Fruit fly (Drosophila melanogaster) whole organism, embryonic: ENCODE results near the gene wda.

Source experiments
- B-H2 ChIP-seq: fragments of 200-800 bp; sonication (Bioruptor generic); optimal IDR thresholded peaks from 2 replicates; lab custom pipeline; 2018; ENCODE audit warnings: missing biosample characterization, mild to moderate bottlenecking, missing genetic modification characterization
- BEAF-32 ChIP-seq: fragments of 200-800 bp; sonication (Bioruptor generic); optimal IDR thresholded peaks from 3 replicates; lab custom pipeline; 2017; ENCODE audit warnings: missing biosample characterization, missing genetic modification characterization, mild to moderate bottlenecking, moderate library complexity, missing genetic modification reagents
- BtbVII ChIP-seq: fragments of 200-800 bp; sonication (Bioruptor generic); optimal IDR thresholded peaks from 3 replicates; lab custom pipeline; 2017; ENCODE audit warnings: missing biosample characterization, mild to moderate bottlenecking, missing genetic modification characterization
- CG10147 ChIP-seq: fragments of 200-800 bp; sonication (Bioruptor generic); optimal IDR thresholded peaks from 2 replicates; lab custom pipeline; 2019; ENCODE audit warnings: missing biosample characterization, mild to moderate bottlenecking, missing genetic modification characterization, moderate library complexity
- CG12744 ChIP-seq: fragments of 200-800 bp; sonication (Bioruptor generic); optimal IDR thresholded peaks from 2 replicates; lab custom pipeline; 2016; ENCODE audit warnings: missing biosample characterization, missing genetic modification characterization
- CG13624 ChIP-seq: fragments of 200-800 bp; sonication (Bioruptor generic); optimal IDR thresholded peaks from 2 replicates; lab custom pipeline; 2016; ENCODE audit warnings: missing biosample characterization, missing genetic modification characterization
- CG14667 ChIP-seq: fragments of 200-800 bp; sonication (Bioruptor generic); IDR thresholded peaks from 2 replicates; pipeline ENCODE4 v1.3.6; 2022; ENCODE audit warnings: missing biosample characterization, missing genetic modification characterization
- CG15011 ChIP-seq: fragments of 200-800 bp; sonication (Bioruptor generic); optimal IDR thresholded peaks from 3 replicates; lab custom pipeline; 2018; ENCODE audit warnings: missing biosample characterization, mild to moderate bottlenecking, missing genetic modification characterization
- CG18262 ChIP-seq: fragments of 200-800 bp; optimal IDR thresholded peaks from 3 replicates; lab custom pipeline; 2019; ENCODE audit warnings: missing biosample characterization, mild to moderate bottlenecking, missing genetic modification characterization, moderate library complexity
- CG18599 ChIP-seq: fragments of 200-800 bp; sonication (Bioruptor generic); optimal IDR thresholded peaks from 3 replicates; lab custom pipeline; 2017; ENCODE audit warnings: missing biosample characterization, missing genetic modification characterization, mild to moderate bottlenecking, moderate library complexity, missing genetic modification reagents
- CG18619 ChIP-seq: fragments of 200-800 bp; sonication (Bioruptor generic); optimal IDR thresholded peaks from 3 replicates; lab custom pipeline; 2017; ENCODE audit warnings: missing biosample characterization, mild to moderate bottlenecking, missing genetic modification characterization
- CG2875 ChIP-seq: fragments of 200-800 bp; sonication (Bioruptor generic); optimal IDR thresholded peaks from 2 replicates; lab custom pipeline; 2017; ENCODE audit warnings: missing biosample characterization, mild to moderate bottlenecking, missing genetic modification characterization, missing genetic modification reagents
- CG3281 ChIP-seq: fragments of 200-800 bp; sonication (Bioruptor generic); optimal IDR thresholded peaks from 3 replicates; lab custom pipeline; 2017; ENCODE audit warnings: missing biosample characterization, mild to moderate bottlenecking, missing genetic modification characterization
- CG4328 ChIP-seq: fragments of 200-800 bp; sonication (Bioruptor generic); optimal IDR thresholded peaks from 3 replicates; lab custom pipeline; 2017; ENCODE audit warnings: missing biosample characterization, missing genetic modification reagents, missing genetic modification characterization
- CG6813 ChIP-seq: fragments of 200-800 bp; sonication (Bioruptor generic); optimal IDR thresholded peaks from 2 replicates; lab custom pipeline; 2017; ENCODE audit warnings: missing biosample characterization, missing genetic modification characterization, mild to moderate bottlenecking, moderate library complexity, missing genetic modification reagents
- CG7271 ChIP-seq: fragments of 200-800 bp; sonication (Bioruptor generic); optimal IDR thresholded peaks from 2 replicates; lab custom pipeline; 2018; ENCODE audit warnings: missing biosample characterization, mild to moderate bottlenecking, missing genetic modification characterization, moderate library complexity
- CG7987 ChIP-seq: fragments of 200-800 bp; sonication (Bioruptor generic); optimal IDR thresholded peaks from 2 replicates; lab custom pipeline; 2018; ENCODE audit warnings: missing biosample characterization, mild to moderate bottlenecking, missing genetic modification characterization, moderate library complexity
- CG8089 ChIP-seq: fragments of 200-800 bp; sonication (Bioruptor generic); optimal IDR thresholded peaks from 3 replicates; lab custom pipeline; 2016; ENCODE audit warnings: missing biosample characterization, missing genetic modification characterization
- CG8290 ChIP-seq, 3 experiments: fragments of 200-800 bp; sonication (Bioruptor generic); optimal IDR thresholded peaks; 2 replicates each; lab custom pipeline; 2016 to 2019; ENCODE audit warnings: missing biosample characterization in 3 of 3, missing genetic modification characterization in 3 of 3, mild to moderate bottlenecking in 2 of 3, moderate library complexity in 1 of 3
- CG8765 ChIP-seq: fragments of 200-800 bp; sonication (Bioruptor generic); IDR thresholded peaks from 2 replicates; pipeline ENCODE4 v1.3.6; 2022; ENCODE audit warnings: missing biosample characterization, missing genetic modification characterization
- Dll ChIP-seq: fragments of 200-800 bp; sonication (Bioruptor generic); IDR thresholded peaks from 4 replicates; pipeline ENCODE4 v1.3.6; 2022; ENCODE audit warnings: missing biosample characterization, missing genetic modification characterization; ENCODE audit not compliant: partially characterized antibody
- E2f2 ChIP-seq: fragments of 200-800 bp; sonication (Bioruptor generic); IDR thresholded peaks from 2 replicates; pipeline ENCODE4 v1.3.6; 2022; ENCODE audit warnings: missing biosample characterization, missing genetic modification characterization
- HLH54F ChIP-seq: fragments of 200-800 bp; sonication (Bioruptor generic); optimal IDR thresholded peaks from 3 replicates; lab custom pipeline; 2016; ENCODE audit warnings: missing biosample characterization, missing genetic modification characterization
- HmgZ ChIP-seq: fragments of 200-800 bp; sonication (Bioruptor generic); optimal IDR thresholded peaks from 2 replicates; lab custom pipeline; 2018; ENCODE audit warnings: missing biosample characterization, mild to moderate bottlenecking, missing genetic modification characterization
- Hr3 ChIP-seq: fragments of 200-800 bp; sonication (Bioruptor generic); optimal IDR thresholded peaks from 3 replicates; lab custom pipeline; 2016; ENCODE audit warnings: missing biosample characterization, missing genetic modification characterization
- Med ChIP-seq: fragments of 200-800 bp; sonication (Bioruptor generic); peaks from one replicate; lab custom pipeline; 2016; ENCODE audit warnings: missing biosample characterization, missing genetic modification characterization, mild to moderate bottlenecking, inconsistent platforms, moderate library complexity
- NC2α ChIP-seq: fragments of 200-800 bp; sonication (Bioruptor generic); optimal IDR thresholded peaks from 2 replicates; lab custom pipeline; 2016; ENCODE audit warnings: missing biosample characterization, missing genetic modification characterization
- Nf-YC ChIP-seq: fragments of 200-800 bp; optimal IDR thresholded peaks from 3 replicates; lab custom pipeline; 2019; ENCODE audit warnings: missing biosample characterization, mild to moderate bottlenecking, missing genetic modification characterization, moderate library complexity
- NfI ChIP-seq: fragments of 200-800 bp; sonication (Bioruptor generic); optimal IDR thresholded peaks from 3 replicates; lab custom pipeline; 2018; ENCODE audit warnings: missing biosample characterization, mild to moderate bottlenecking, missing genetic modification characterization, moderate library complexity
- Spps ChIP-seq: fragments of 200-800 bp; sonication (Bioruptor generic); optimal IDR thresholded peaks from 2 replicates; lab custom pipeline; 2018; ENCODE audit warnings: missing biosample characterization, mild to moderate bottlenecking, missing genetic modification characterization
- Xrp1 ChIP-seq: fragments of 200-800 bp; sonication (Bioruptor generic); IDR thresholded peaks from 2 replicates; pipeline ENCODE4 v1.3.6; 2022; ENCODE audit warnings: missing biosample characterization, missing genetic modification characterization
- YL-1 ChIP-seq: fragments of 200-800 bp; sonication (Bioruptor generic); optimal IDR thresholded peaks from 3 replicates; lab custom pipeline; 2017; ENCODE audit warnings: missing biosample characterization, mild to moderate bottlenecking, missing genetic modification characterization
- bowl ChIP-seq: fragments of 200-800 bp; sonication (Bioruptor generic); IDR thresholded peaks from 2 replicates; pipeline ENCODE4 v1.3.6; 2022; ENCODE audit warnings: missing biosample characterization, missing genetic modification characterization
- corto ChIP-seq: fragments of 200-800 bp; sonication (Bioruptor generic); optimal IDR thresholded peaks from 2 replicates; lab custom pipeline; 2016; ENCODE audit warnings: missing biosample characterization, mild to moderate bottlenecking, missing genetic modification characterization, moderate library complexity
- dmrt11E ChIP-seq: fragments of 200-800 bp; sonication (Bioruptor generic); optimal IDR thresholded peaks from 3 replicates; lab custom pipeline; 2018; ENCODE audit warnings: missing biosample characterization, mild to moderate bottlenecking, missing genetic modification characterization, moderate library complexity
- gcm2 ChIP-seq: fragments of 200-800 bp; sonication (Bioruptor generic); optimal IDR thresholded peaks from 2 replicates; lab custom pipeline; 2016; ENCODE audit warnings: missing biosample characterization, missing genetic modification characterization
- hbn ChIP-seq: fragments of 200-800 bp; sonication (Bioruptor generic); IDR thresholded peaks from 2 replicates; pipeline ENCODE4 v1.3.6; 2022; ENCODE audit warnings: missing biosample characterization, missing genetic modification characterization; ENCODE audit not compliant: partially characterized antibody
- jigr1 ChIP-seq: fragments of 200-800 bp; sonication (Bioruptor generic); IDR thresholded peaks from 3 replicates; pipeline ENCODE4 v1.3.6; 2022; ENCODE audit warnings: missing biosample characterization, missing genetic modification characterization
- jumu ChIP-seq: fragments of 200-800 bp; sonication (Bioruptor generic); optimal IDR thresholded peaks from 3 replicates; lab custom pipeline; 2016; ENCODE audit warnings: missing biosample characterization, missing genetic modification characterization
- kah ChIP-seq: fragments of 200-800 bp; sonication (Bioruptor generic); optimal IDR thresholded peaks from 2 replicates; lab custom pipeline; 2018; ENCODE audit warnings: missing biosample characterization, mild to moderate bottlenecking, missing genetic modification characterization
- kay ChIP-seq: fragments of 200-800 bp; sonication (Bioruptor generic); optimal IDR thresholded peaks from 2 replicates; lab custom pipeline; 2016; ENCODE audit warnings: missing biosample characterization, missing genetic modification characterization
- kni ChIP-seq: fragments of 200-800 bp; sonication (Bioruptor generic); optimal IDR thresholded peaks from 3 replicates; lab custom pipeline; 2017; ENCODE audit warnings: mild to moderate bottlenecking, missing biosample characterization, missing genetic modification reagents, missing genetic modification characterization
- lmd ChIP-seq: fragments of 200-800 bp; sonication (Bioruptor generic); IDR thresholded peaks from 2 replicates; pipeline ENCODE4 v1.3.6; 2022; ENCODE audit warnings: missing biosample characterization, missing genetic modification characterization
- sens ChIP-seq: fragments of 200-800 bp; sonication (Bioruptor generic); peaks from one replicate; lab custom pipeline; 2016; ENCODE audit warnings: missing biosample characterization, missing genetic modification characterization
- sisA ChIP-seq: fragments of 200-800 bp; sonication (Bioruptor generic); IDR thresholded peaks from 2 replicates; pipeline ENCODE4 v1.3.6; 2022; ENCODE audit warnings: missing biosample characterization, missing genetic modification characterization
- sqz ChIP-seq: fragments of 200-800 bp; sonication (Bioruptor generic); optimal IDR thresholded peaks from 3 replicates; lab custom pipeline; 2018; ENCODE audit warnings: missing biosample characterization, mild to moderate bottlenecking, missing genetic modification characterization
- ssp ChIP-seq: fragments of 200-800 bp; sonication (Bioruptor generic); IDR thresholded peaks from 2 replicates; pipeline ENCODE4 v1.3.6; 2022; ENCODE audit warnings: missing biosample characterization, missing genetic modification characterization
- tll ChIP-seq, 2 experiments: fragments of 200-800 bp in 1 of 2; fragments of >200 bp in 1 of 2; sonication (Bioruptor generic) in 1 of 2; optimal IDR thresholded peaks; 2 replicates each; lab custom pipeline; 2017 to 2019; ENCODE audit warnings: missing biosample characterization in 2 of 2, missing genetic modification characterization in 2 of 2, mild to moderate bottlenecking in 1 of 2, moderate library complexity in 1 of 2
- ttk ChIP-seq: fragments of 200-800 bp; sonication (Bioruptor generic); IDR thresholded peaks from 2 replicates; pipeline ENCODE4 v2.1.2; 2022; ENCODE audit warnings: missing biosample characterization, missing genetic modification characterization
- twi ChIP-seq: fragments of 200-800 bp; optimal IDR thresholded peaks from 2 replicates; lab custom pipeline; 2019; ENCODE audit warnings: missing biosample characterization, mild to moderate bottlenecking, missing genetic modification characterization, moderate library complexity
- zf30C ChIP-seq: fragments of 200-800 bp; sonication (Bioruptor generic); optimal IDR thresholded peaks from 3 replicates; lab custom pipeline; 2018; ENCODE audit warnings: missing biosample characterization, mild to moderate bottlenecking, missing genetic modification characterization

The wda gene

DNA sequence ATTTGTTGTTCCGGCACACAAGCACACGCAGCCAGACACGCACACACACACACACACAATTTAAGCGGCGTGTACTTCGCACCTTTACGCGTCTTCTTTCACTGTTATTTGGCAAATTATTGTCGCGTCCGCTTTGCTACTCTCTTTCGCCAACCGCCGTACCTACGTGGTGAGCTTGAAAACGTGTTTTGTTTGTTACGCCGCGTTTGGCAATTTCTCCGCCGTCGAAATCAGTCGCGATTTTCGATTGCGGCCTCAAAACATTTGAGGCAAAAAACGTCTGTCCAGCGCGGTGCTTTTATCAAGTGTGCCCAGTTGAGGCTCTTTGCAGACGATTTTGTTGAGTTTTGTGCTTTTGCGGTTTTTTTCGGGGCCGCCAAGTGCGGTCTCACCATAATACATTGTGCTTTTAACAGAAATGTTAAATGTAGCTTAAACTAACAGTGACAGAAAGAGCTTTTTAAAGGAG is 36.2 kb downstream of the wda start (continued):
- no peak for TF ChIP-seq BEAF-32 (GFP tag; lab: Kevin White, UChicago)
- peak; percentile 7 for TF ChIP-seq CG6813
- TF ChIP-seq CG3281 (GFP tag; lab: Kevin White, UChicago) = no peak
- TF ChIP-seq corto (GFP tag; lab: Kevin White, UChicago) = no peak
- TF ChIP-seq E2f2 = peak; percentile 72
- TF ChIP-seq CG14667 = no peak
- no peak for TF ChIP-seq CG10147 (GFP tag; lab: Kevin White, UChicago)
- no peak for TF ChIP-seq tll (GFP tag; optimal IDR thresholded peaks at IDR 0.05; lab: Kevin White, UChicago)
- no peak for TF ChIP-seq lmd (GFP tag; lab: Robert Waterston, UW)
- TF ChIP-seq sisA (GFP tag; lab: Robert Waterston, UW) = no peak
- TF ChIP-seq CG2875 (GFP tag; lab: Kevin White, UChicago) = no peak
- no peak for TF ChIP-seq Spps (tag; lab: Kevin White, UChicago)
- TF ChIP-seq twi (tag; lab: Kevin White, UChicago) = no peak
- no peak for TF ChIP-seq CG8290 (GFP tag; optimal IDR thresholded peaks at IDR 0.05; lab: Kevin White, UChicago)
- TF ChIP-seq CG8290 (tag; optimal IDR thresholded peaks at IDR 0.05; lab: Kevin White, UChicago) = no peak
- no peak for TF ChIP-seq sens (GFP tag; lab: Kevin White, UChicago)
- no peak for TF ChIP-seq Xrp1
- TF ChIP-seq CG7987 (GFP tag; lab: Kevin White, UChicago) = peak; percentile 47
- TF ChIP-seq NfI (GFP tag; lab: Kevin White, UChicago) = no peak
- TF ChIP-seq B-H2 (GFP tag; lab: Kevin White, UChicago) = no peak
- TF ChIP-seq sqz (GFP tag; lab: Kevin White, UChicago) = peak; percentile 61
- no peak for TF ChIP-seq CG8089 (GFP tag; lab: Kevin White, UChicago)
- TF ChIP-seq jumu (GFP tag; lab: Kevin White, UChicago) = no peak
- TF ChIP-seq ssp (GFP tag; lab: Robert Waterston, UW) = no peak
- peak; percentile 47; the same call in 1 of the 4 replicates for TF ChIP-seq Dll (GFP tag; lab: Robert Waterston, UW)
- TF ChIP-seq Nf-YC (tag; lab: Kevin White, UChicago) = no peak
- no peak for TF ChIP-seq hbn (GFP tag; lab: Robert Waterston, UW)
- no peak for TF ChIP-seq kah (GFP tag; lab: Kevin White, UChicago)
- TF ChIP-seq HLH54F = no peak
- TF ChIP-seq zf30C (GFP tag; lab: Kevin White, UChicago) = no peak
- no peak for TF ChIP-seq BtbVII (GFP tag; lab: Kevin White, UChicago)
- peak; percentile 37 for TF ChIP-seq HmgZ (tag; lab: Kevin White, UChicago)
- TF ChIP-seq gcm2 = no peak
- TF ChIP-seq NC2α (GFP tag; lab: Kevin White, UChicago) = no peak
- TF ChIP-seq CG18599 = peak; percentile 50
- peak; percentile 81 for TF ChIP-seq Med (GFP tag; lab: Kevin White, UChicago)
- no peak for TF ChIP-seq CG15011
- peak; percentile 33 for TF ChIP-seq CG13624 (GFP tag; lab: Kevin White, UChicago)
- no peak for TF ChIP-seq kni (GFP tag; lab: Kevin White, UChicago)
- no peak for TF ChIP-seq CG4328 (GFP tag; lab: Kevin White, UChicago)
- no peak for TF ChIP-seq CG8765 (GFP tag; lab: Robert Waterston, UW)
- no peak for TF ChIP-seq CG12744 (GFP tag; lab: Kevin White, UChicago)
- no peak for TF ChIP-seq CG18262 (tag; lab: Kevin White, UChicago)
- TF ChIP-seq Hr3 = no peak
- no peak for TF ChIP-seq ttk (GFP tag; lab: Robert Waterston, UW)
- TF ChIP-seq dmrt11E (tag; lab: Kevin White, UChicago) = no peak
- TF ChIP-seq CG18619 (GFP tag; lab: Kevin White, UChicago) = no peak
- TF ChIP-seq kay (GFP tag; lab: Kevin White, UChicago) = no peak
- TF ChIP-seq bowl (GFP tag; lab: Robert Waterston, UW) = no peak
- no peak for TF ChIP-seq jigr1 (GFP tag; lab: Robert Waterston, UW)
- TF ChIP-seq CG7271 (tag; lab: Kevin White, UChicago) = no peak
- peak; percentile 25 for TF ChIP-seq YL-1 (GFP tag; lab: Kevin White, UChicago)
